Worm (Caenorhabditis elegans) whole organism, early embryonic: ENCODE results near the gene Y44A6D.5.

Experiments used
- B0310.2 ChIP-seq: sonication (generic microtip); optimal IDR thresholded peaks from 2 replicates; lab custom pipeline; 2016; ENCODE audit warnings: mild to moderate bottlenecking, missing genetic modification characterization, missing compliant biosample characterization
- F13C5.2 ChIP-seq: sonication (generic microtip); optimal IDR thresholded peaks from 2 replicates; lab custom pipeline; 2017; ENCODE audit warnings: mild to moderate bottlenecking, missing genetic modification characterization, inconsistent platforms, missing compliant biosample characterization
- aly-1 ChIP-seq: sonication (generic microtip); optimal IDR thresholded peaks from 2 replicates; lab custom pipeline; 2016; ENCODE audit warnings: missing genetic modification characterization, missing compliant biosample characterization
- ama-1 ChIP-seq: fragments of 150-350 bp; optimal IDR thresholded peaks from 2 replicates; lab custom pipeline; 2014
- ceh-13 ChIP-seq: fragments of 200-800 bp; sonication (Bioruptor generic); optimal IDR thresholded peaks from 2 replicates; lab custom pipeline; 2018; ENCODE audit warnings: mild to moderate bottlenecking, missing genetic modification characterization, missing compliant biosample characterization
- ceh-36 ChIP-seq: sonication (generic microtip); optimal IDR thresholded peaks from 2 replicates; lab custom pipeline; 2016; ENCODE audit warnings: missing genetic modification characterization, inconsistent platforms, missing compliant biosample characterization
- ets-7 ChIP-seq: sonication (generic microtip); optimal IDR thresholded peaks from 2 replicates; lab custom pipeline; 2016; ENCODE audit warnings: missing genotype, missing genetic modification characterization, missing compliant biosample characterization
- flt-1 ChIP-seq: fragments of 200-800 bp; sonication (Bioruptor generic); IDR thresholded peaks from 2 replicates; pipeline ENCODE4 v1.3.6; 2022; ENCODE audit warnings: missing genetic modification characterization, missing compliant biosample characterization
- hmbx-1 ChIP-seq: sonication (generic microtip); optimal IDR thresholded peaks from 2 replicates; lab custom pipeline; 2016; ENCODE audit warnings: mild to moderate bottlenecking, missing genetic modification characterization, missing compliant biosample characterization
- hmg-4 ChIP-seq: fragments of 200-800 bp; sonication (Bioruptor generic); optimal IDR thresholded peaks from 2 replicates; lab custom pipeline; 2018; ENCODE audit warnings: mild to moderate bottlenecking, missing genetic modification characterization, missing compliant biosample characterization
- hnd-1 ChIP-seq: sonication (generic microtip); optimal IDR thresholded peaks from 2 replicates; lab custom pipeline; 2016; ENCODE audit warnings: missing genetic modification characterization, missing compliant biosample characterization
- pes-1 ChIP-seq: fragments of 200-800 bp; sonication (Bioruptor generic); IDR thresholded peaks from 2 replicates; pipeline ENCODE4 v1.3.6; 2022; ENCODE audit warnings: missing genetic modification reagents, missing genetic modification characterization, missing compliant biosample characterization
- scrt-1 ChIP-seq: fragments of 200-800 bp; sonication (Bioruptor generic); IDR thresholded peaks from 2 replicates; pipeline ENCODE4 v1.3.6; 2022; ENCODE audit warnings: missing genetic modification characterization, missing compliant biosample characterization
- sea-1 ChIP-seq: fragments of 200-800 bp; sonication (Bioruptor generic); conservative IDR thresholded peaks from 2 replicates; pipeline ENCODE4 v1.3.6; 2022; ENCODE audit warnings: missing genetic modification characterization, missing compliant biosample characterization
- tbx-11 ChIP-seq: fragments of 200-800 bp; sonication (Bioruptor generic); IDR thresholded peaks from 2 replicates; pipeline ENCODE4 v1.3.6; 2022; ENCODE audit warnings: missing genetic modification characterization, missing compliant biosample characterization
- tbx-37 ChIP-seq: fragments of 200-800 bp; sonication (Bioruptor generic); conservative IDR thresholded peaks from 2 replicates; pipeline ENCODE4 v1.3.6; 2022; ENCODE audit warnings: missing genetic modification reagents, missing genetic modification characterization, missing compliant biosample characterization
- tra-4 ChIP-seq: sonication (generic microtip); optimal IDR thresholded peaks from 2 replicates; lab custom pipeline; 2017; ENCODE audit warnings: missing genetic modification characterization, missing compliant biosample characterization

Y44A6D.5 gene

DNA sequence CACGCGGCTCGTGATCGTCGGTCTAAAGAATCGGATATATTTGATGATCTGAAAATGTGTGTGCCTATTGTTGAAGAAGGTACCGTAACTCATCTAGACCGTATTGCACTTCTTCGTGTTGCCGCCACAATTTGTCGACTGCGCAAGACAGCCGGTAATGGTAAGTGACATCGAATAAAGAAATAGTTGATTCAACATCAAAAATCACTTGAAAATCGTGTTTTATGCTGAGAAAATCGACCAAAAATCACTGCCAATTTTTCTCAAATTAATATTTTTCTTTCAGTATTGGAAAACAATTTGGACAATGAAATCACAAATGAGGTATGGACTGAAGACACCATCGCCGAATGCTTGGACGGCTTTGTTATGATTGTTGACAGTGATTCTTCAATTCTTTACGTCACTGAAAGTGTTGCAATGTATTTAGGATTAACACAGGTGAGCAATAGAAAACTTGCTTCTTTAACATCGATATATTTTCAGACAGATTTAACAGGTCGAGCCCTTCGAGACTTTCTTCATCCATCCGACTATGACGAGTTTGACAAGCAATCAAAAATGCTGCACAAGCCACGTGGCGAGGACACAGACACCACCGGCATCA is 21.4 kb downstream of the Y44A6D.5 start:
- TF ChIP-seq tra-4: no peak
- TF ChIP-seq hmbx-1 (tag; lab: Kevin White, UChicago): no peak
- no peak for TF ChIP-seq ets-7 (tag; lab: Kevin White, UChicago)
- TF ChIP-seq tbx-37 (GFP tag; lab: Robert Waterston, UW): no peak
- no peak for TF ChIP-seq aly-1
- TF ChIP-seq hnd-1 (tag; lab: Kevin White, UChicago): no peak
- TF ChIP-seq hmg-4 (GFP tag; lab: Kevin White, UChicago): no peak
- no peak for TF ChIP-seq ceh-13 (GFP tag; lab: Kevin White, UChicago)
- no peak for TF ChIP-seq ama-1 (lab: Kevin White, UChicago)
- no peak for TF ChIP-seq pes-1 (GFP tag; lab: Robert Waterston, UW)
- no peak for TF ChIP-seq sea-1 (GFP tag; lab: Robert Waterston, UW)
- TF ChIP-seq F13C5.2 (tag; lab: Kevin White, UChicago): no peak
- TF ChIP-seq B0310.2 (tag; lab: Kevin White, UChicago): no peak
- TF ChIP-seq scrt-1: no peak
- TF ChIP-seq flt-1: no peak
- no peak for TF ChIP-seq tbx-11 (GFP tag; lab: Robert Waterston, UW)
- no peak for TF ChIP-seq ceh-36 (tag; lab: Kevin White, UChicago)

DNA sequence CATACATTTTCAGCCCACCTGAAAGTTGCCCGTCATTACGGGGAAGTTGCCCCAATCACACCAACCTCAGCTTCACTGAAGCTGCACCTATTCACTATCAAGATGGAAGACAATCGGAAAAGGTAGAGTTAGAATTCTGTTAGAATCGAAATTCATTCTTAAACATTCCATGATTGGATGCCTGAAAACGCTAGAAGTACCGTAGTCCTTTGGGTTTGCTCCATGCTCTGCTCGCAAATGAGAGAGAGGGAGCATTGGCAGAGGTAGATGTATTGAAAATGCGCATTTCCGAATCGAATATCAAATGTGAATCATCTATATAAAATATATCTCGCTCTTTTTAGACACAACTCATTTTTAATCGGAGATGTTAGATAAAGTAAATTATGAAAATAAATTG is 22.4 kb downstream of the Y44A6D.5 start, which contains the start of gene hif-1:
hif-1 (plus strand) TSS at position 8 of the 400 bp plus-strand sequence.
- TF ChIP-seq flt-1 (no peak), tbx-37 (GFP tag; lab: Robert Waterston, UW) (no peak), tbx-11 (GFP tag; lab: Robert Waterston, UW) (no peak), aly-1 (no peak), ceh-36 (tag; lab: Kevin White, UChicago) (no peak), sea-1 (GFP tag; lab: Robert Waterston, UW) (no peak), B0310.2 (tag; lab: Kevin White, UChicago) (no peak), hnd-1 (tag; lab: Kevin White, UChicago) (no peak), hmg-4 (GFP tag; lab: Kevin White, UChicago) (no peak), hmbx-1 (tag; lab: Kevin White, UChicago) (no peak)

DNA sequence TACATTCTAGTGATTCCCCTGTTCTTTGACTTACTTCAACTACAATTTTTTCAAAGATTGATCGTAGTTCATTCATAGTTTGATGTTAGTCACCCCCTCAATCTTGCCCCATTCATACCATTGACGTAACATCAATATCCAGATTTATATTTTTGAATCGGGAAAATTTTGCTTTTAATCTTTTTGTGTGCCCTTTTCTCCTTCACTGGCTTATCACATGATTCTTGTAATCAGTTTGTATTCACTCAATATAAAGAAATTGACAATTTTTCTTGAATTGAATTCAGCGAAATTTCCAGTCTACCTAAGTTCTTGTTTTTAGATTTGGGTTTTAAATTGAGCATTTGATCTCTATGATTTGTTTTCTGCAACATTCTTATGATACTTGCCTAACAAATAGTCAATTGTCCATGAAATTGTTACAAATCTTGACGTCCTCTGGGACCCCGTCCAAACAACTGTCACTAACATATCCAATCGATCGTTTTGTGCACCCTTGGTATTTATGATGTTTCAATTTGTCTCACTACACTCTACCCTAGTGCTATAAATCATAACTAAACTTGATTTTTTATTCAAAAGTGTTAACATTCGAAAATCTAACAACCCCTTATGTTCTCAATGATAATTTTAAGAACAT is 23.0 kb downstream of the Y44A6D.5 start:
- TF ChIP-seq hmbx-1 (tag; lab: Kevin White, UChicago) (no peak), ceh-13 (GFP tag; lab: Kevin White, UChicago) (no peak), scrt-1 (no peak), ama-1 (lab: Kevin White, UChicago) (no peak), aly-1 (no peak), hnd-1 (tag; lab: Kevin White, UChicago) (no peak), ceh-36 (tag; lab: Kevin White, UChicago) (no peak), sea-1 (GFP tag; lab: Robert Waterston, UW) (no peak), tra-4 (no peak), ets-7 (tag; lab: Kevin White, UChicago) (no peak), pes-1 (GFP tag; lab: Robert Waterston, UW) (no peak), B0310.2 (tag; lab: Kevin White, UChicago) (no peak), tbx-11 (GFP tag; lab: Robert Waterston, UW) (no peak), flt-1 (no peak), tbx-37 (GFP tag; lab: Robert Waterston, UW) (no peak)

DNA sequence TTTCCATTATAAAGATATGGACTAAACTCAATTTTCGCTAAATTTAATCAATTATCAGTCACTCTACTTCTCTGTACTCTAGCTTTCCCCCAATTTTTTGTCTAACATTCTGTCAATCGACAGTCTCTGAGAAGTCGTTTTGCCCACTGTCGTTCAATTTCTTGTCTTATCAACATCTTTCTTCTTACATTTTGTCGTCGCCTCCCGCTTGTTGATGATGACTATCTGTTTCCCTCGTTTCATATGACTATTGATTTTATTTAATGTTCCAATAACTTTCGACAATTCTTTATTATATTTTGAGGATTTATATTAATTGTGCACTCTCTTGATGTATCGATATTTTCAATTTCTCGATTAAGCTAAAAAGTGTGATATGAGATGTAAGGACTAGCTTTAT is 23.9 kb downstream of the Y44A6D.5 start:
- TF ChIP-seq aly-1 (no peak), flt-1 (no peak), pes-1 (GFP tag; lab: Robert Waterston, UW) (no peak), tbx-37 (GFP tag; lab: Robert Waterston, UW) (no peak), hnd-1 (tag; lab: Kevin White, UChicago) (no peak), hmg-4 (GFP tag; lab: Kevin White, UChicago) (no peak), ets-7 (tag; lab: Kevin White, UChicago) (no peak), ceh-13 (GFP tag; lab: Kevin White, UChicago) (no peak), tbx-11 (GFP tag; lab: Robert Waterston, UW) (no peak), hmbx-1 (tag; lab: Kevin White, UChicago) (no peak), F13C5.2 (tag; lab: Kevin White, UChicago) (no peak), B0310.2 (tag; lab: Kevin White, UChicago) (no peak)

DNA sequence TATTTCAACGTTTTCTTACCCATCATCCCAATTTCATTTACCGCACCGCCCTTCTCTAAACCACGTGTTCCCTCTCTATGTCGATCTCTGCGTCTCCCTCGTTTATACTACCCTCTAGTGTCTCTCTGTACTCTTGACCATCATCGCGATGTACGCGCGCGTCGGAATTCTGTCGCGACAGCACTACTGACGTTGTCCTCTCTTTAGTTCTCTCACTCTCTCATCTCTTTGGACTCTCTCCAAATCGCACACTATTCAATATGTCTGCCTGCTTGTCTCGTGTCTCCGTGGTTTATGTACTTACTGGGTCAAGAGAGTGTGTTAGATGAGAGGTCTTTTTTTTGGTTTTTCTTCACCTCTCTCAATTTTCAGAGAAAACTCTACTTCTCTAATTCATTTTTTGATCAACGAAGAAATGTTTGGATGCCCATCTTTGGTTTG is 24.5 kb downstream of the Y44A6D.5 start:
- TF ChIP-seq hmg-4 (GFP tag; lab: Kevin White, UChicago): peak; percentile 10
- TF ChIP-seq sea-1 (GFP tag; lab: Robert Waterston, UW): no peak
- TF ChIP-seq F13C5.2 (tag; lab: Kevin White, UChicago): peak; percentile 21

DNA sequence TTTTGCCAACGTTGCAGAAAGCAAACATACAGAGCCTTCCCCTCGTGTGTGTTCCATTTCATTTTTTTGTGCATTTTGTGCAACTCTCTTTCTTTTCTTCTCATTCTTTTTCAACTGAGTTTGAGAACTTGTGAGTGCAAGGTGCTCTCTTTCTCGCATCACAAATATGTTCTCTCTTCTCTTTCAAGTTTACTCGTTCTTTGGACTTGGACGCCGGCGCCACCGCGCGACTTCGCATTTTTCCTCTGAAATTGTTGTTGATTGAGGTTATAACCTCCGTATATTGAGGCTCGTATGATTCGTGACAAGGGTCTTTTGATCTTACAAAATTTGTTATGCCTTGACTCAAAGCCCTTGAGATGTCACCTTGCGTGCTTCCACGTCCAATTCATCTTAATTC is 26.0 kb downstream of the Y44A6D.5 start:
- TF ChIP-seq sea-1 (GFP tag; lab: Robert Waterston, UW): no peak
- no peak for TF ChIP-seq scrt-1
- no peak for TF ChIP-seq aly-1
- TF ChIP-seq tra-4: no peak
- TF ChIP-seq flt-1: no peak
- TF ChIP-seq hmbx-1 (tag; lab: Kevin White, UChicago): no peak
- TF ChIP-seq ceh-36 (tag; lab: Kevin White, UChicago): no peak

DNA sequence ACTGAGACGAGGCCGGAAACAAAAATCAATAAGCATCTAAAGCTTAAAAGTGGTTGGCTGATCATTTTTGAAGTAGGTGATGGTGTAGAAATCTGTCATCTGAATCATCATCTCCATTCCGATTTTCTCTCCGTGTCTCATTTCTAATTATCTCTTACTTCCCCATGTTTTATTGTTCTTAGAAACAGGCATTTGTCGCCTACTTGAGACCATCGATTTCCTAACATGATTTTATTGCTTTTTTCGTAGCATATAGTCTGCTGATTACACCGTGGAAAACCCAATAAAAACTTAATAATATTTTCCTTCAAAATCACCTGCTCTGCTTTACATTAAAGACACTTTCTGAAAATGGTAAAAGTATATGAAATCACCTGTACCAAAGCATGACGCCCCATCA is 27.5 kb downstream of the Y44A6D.5 start, which contains the start of gene F38A6.4:
F38A6.4 (minus strand) TSS at position 101 of the 400 bp plus-strand sequence.
- TF ChIP-seq F13C5.2 (tag; lab: Kevin White, UChicago): no peak
- no peak for TF ChIP-seq flt-1
- TF ChIP-seq ets-7 (tag; lab: Kevin White, UChicago): no peak
- no peak for TF ChIP-seq ceh-36 (tag; lab: Kevin White, UChicago)
- TF ChIP-seq hmbx-1 (tag; lab: Kevin White, UChicago): no peak
- no peak for TF ChIP-seq tbx-37 (GFP tag; lab: Robert Waterston, UW)
- TF ChIP-seq hnd-1 (tag; lab: Kevin White, UChicago): no peak
- no peak for TF ChIP-seq ama-1 (lab: Kevin White, UChicago)
- no peak for TF ChIP-seq sea-1 (GFP tag; lab: Robert Waterston, UW)
